Worm (Caenorhabditis elegans): ENCODE data around the gene F22B5.6.
"Not testable (repeated sequence)": the region's sequence is repeated elsewhere in the genome, so short reads cannot be mapped to it uniquely, and the experiment has no call there.

The F22B5.6 gene

DNA sequence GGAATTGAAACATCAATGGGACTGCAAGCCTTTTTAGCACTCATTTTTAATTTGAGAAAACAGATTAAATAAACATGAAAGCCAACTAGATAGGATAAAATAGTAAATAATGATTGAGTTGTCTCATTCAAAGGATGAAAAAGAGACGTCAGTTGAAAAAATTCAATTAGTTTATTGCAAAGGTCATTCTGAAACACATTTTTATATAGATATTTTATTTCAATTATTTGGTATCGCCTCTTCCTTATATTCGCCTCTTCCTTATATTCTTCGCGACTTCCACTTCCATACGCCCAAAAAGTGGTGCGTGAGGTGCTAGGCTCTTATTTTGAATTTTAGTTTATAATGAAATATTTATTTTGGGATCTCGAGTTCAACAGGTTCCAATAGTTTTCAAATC lies 21.0 kb downstream of the F22B5.6 start, which contains the start of gene acp-4:
acp-4 (minus strand) TSS at position 101 of the 400 bp plus-strand sequence.
- no peak for TF ChIP-seq ama-1 (optimal IDR thresholded peaks at IDR 0.05)
- no peak for TF ChIP-seq tra-4 (tag; optimal IDR thresholded peaks at IDR 0.05)
- no peak for TF ChIP-seq B0310.2 (tag; optimal IDR thresholded peaks at IDR 0.05)
- TF ChIP-seq aly-1 (tag; optimal IDR thresholded peaks at IDR 0.05), result no peak
- no peak for TF ChIP-seq pes-1 (GFP tag; IDR thresholded peaks at IDR 0.05)
- no peak for TF ChIP-seq scrt-1 (GFP tag; IDR thresholded peaks at IDR 0.05)

DNA sequence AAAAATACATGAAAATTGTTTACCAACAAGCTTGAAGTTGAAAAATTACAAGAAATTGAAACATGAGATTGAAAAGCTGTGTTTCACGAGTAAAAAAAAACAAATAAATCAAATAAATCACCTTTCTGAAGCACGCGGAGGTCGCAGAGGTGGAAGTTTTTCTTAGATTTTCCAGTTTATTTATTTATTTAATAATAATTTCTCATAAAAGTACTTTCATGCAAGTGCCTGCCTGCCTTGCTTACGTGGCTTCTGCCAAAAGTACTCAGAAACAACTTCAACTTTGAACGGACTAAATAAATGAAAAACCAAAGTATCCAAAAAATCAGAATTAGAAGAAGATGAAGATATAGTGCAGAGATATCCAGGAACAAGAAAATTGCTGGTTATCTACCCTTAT lies 24.0 kb downstream of the F22B5.6 start, which contains the start of gene acp-2:
acp-2 (minus strand) TSS at position 101 of the 400 bp plus-strand sequence.
- TF ChIP-seq tbx-11 (GFP tag; IDR thresholded peaks at IDR 0.05), result no peak
- no peak for TF ChIP-seq tra-4 (tag; optimal IDR thresholded peaks at IDR 0.05)
- no peak for TF ChIP-seq hnd-1 (tag; optimal IDR thresholded peaks at IDR 0.05)
- no peak for TF ChIP-seq hmg-4 (GFP tag; optimal IDR thresholded peaks at IDR 0.05)
- TF ChIP-seq aly-1 (tag; optimal IDR thresholded peaks at IDR 0.05), result no peak
- no peak for TF ChIP-seq ceh-13 (GFP tag; optimal IDR thresholded peaks at IDR 0.05)
- no peak for TF ChIP-seq ets-7 (tag; optimal IDR thresholded peaks at IDR 0.05)
- TF ChIP-seq sea-1 (GFP tag; conservative IDR thresholded peaks at IDR 0.05), result no peak
- no peak for TF ChIP-seq flt-1 (GFP tag; IDR thresholded peaks at IDR 0.05)
- TF ChIP-seq ama-1 (optimal IDR thresholded peaks at IDR 0.05), result no peak
- TF ChIP-seq B0310.2 (tag; optimal IDR thresholded peaks at IDR 0.05), result no peak
- TF ChIP-seq scrt-1 (GFP tag; IDR thresholded peaks at IDR 0.05), result no peak

DNA sequence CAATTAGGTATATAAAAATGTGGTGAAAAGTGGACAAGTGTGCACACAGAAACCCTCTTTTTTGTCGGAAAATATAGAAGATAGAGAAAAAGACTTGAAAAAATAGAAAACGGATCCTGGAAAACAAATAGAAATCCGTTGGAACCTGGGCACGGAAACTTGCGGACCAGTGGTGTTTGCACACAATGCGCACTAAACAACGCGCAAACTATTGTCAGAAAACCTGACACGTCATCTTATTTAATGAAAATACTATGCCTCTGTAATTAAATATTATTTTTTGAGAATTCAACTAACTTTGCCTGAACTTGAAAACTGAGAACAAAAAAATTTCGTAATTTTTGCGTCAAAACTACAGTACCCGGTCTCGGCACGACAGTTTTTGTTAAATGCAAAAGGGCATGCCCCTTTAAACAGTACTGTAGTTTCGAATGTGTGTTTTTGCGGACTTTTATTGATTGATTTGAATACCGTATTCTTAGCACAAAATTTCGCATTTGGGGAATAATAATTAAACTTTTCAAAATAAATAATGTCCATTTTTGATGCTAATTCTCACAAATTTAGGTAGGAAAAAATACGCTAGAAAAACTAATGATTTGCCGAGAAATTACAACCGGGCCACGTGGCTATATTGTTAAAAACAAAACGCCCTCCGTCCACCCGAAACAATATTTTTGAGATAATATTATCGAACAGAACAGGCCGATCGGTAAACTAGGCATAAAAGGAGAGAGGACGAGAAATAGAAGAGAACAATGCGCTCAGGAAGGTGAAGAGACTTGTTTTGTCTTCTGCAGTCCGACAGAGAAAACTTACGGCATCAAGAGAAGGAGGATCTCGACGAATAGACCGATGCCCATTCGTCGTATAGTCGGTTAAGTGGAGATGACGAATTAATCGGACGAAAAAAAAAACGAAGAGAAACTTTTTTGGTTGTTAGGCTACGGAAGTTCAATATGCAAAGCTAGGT lies 26.8 kb downstream of the F22B5.6 start:
- TF ChIP-seq sea-1 (GFP tag; conservative IDR thresholded peaks at IDR 0.05), result no peak
- no peak for TF ChIP-seq F13C5.2 (tag; optimal IDR thresholded peaks at IDR 0.05)
- no peak for TF ChIP-seq ceh-13 (GFP tag; optimal IDR thresholded peaks at IDR 0.05)
- no peak for TF ChIP-seq scrt-1 (GFP tag; IDR thresholded peaks at IDR 0.05)
- TF ChIP-seq hmg-4 (GFP tag; optimal IDR thresholded peaks at IDR 0.05), result no peak
- TF ChIP-seq tbx-37 (GFP tag; conservative IDR thresholded peaks at IDR 0.05), result no peak
- no peak for TF ChIP-seq B0310.2 (tag; optimal IDR thresholded peaks at IDR 0.05)
- no peak for TF ChIP-seq ets-7 (tag; optimal IDR thresholded peaks at IDR 0.05)
- TF ChIP-seq tra-4 (tag; optimal IDR thresholded peaks at IDR 0.05), result no peak
- no peak for TF ChIP-seq tbx-11 (GFP tag; IDR thresholded peaks at IDR 0.05)

DNA sequence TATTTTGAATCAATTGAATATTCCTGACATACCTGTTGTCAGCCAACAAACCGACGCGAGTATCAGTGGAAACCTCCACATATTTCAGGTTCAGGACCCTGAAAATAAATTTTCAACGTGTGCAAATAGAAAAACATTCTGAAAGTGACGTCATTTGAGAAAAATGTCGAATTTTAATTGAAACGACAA lies 27.3 kb downstream of the F22B5.6 start, which contains the start of gene F14E5.2:
F14E5.2 (minus strand) TSS at position 101 of the 189 bp plus-strand sequence.
- TF ChIP-seq ets-7 (tag; optimal IDR thresholded peaks at IDR 0.05) (no peak), tbx-11 (GFP tag; IDR thresholded peaks at IDR 0.05) (no peak), hnd-1 (tag; optimal IDR thresholded peaks at IDR 0.05) (no peak), pes-1 (GFP tag; IDR thresholded peaks at IDR 0.05) (no peak), aly-1 (tag; optimal IDR thresholded peaks at IDR 0.05) (no peak), scrt-1 (GFP tag; IDR thresholded peaks at IDR 0.05) (no peak), tra-4 (tag; optimal IDR thresholded peaks at IDR 0.05) (no peak), sea-1 (GFP tag; conservative IDR thresholded peaks at IDR 0.05) (no peak), ceh-36 (tag; optimal IDR thresholded peaks at IDR 0.05) (no peak), flt-1 (GFP tag; IDR thresholded peaks at IDR 0.05) (no peak), B0310.2 (tag; optimal IDR thresholded peaks at IDR 0.05) (no peak), hmbx-1 (tag; optimal IDR thresholded peaks at IDR 0.05) (no peak), ceh-13 (GFP tag; optimal IDR thresholded peaks at IDR 0.05) (no peak), ama-1 (optimal IDR thresholded peaks at IDR 0.05) (no peak), hmg-4 (GFP tag; optimal IDR thresholded peaks at IDR 0.05) (no peak), tbx-37 (GFP tag; conservative IDR thresholded peaks at IDR 0.05) (no peak), F13C5.2 (tag; optimal IDR thresholded peaks at IDR 0.05) (no peak)

DNA sequence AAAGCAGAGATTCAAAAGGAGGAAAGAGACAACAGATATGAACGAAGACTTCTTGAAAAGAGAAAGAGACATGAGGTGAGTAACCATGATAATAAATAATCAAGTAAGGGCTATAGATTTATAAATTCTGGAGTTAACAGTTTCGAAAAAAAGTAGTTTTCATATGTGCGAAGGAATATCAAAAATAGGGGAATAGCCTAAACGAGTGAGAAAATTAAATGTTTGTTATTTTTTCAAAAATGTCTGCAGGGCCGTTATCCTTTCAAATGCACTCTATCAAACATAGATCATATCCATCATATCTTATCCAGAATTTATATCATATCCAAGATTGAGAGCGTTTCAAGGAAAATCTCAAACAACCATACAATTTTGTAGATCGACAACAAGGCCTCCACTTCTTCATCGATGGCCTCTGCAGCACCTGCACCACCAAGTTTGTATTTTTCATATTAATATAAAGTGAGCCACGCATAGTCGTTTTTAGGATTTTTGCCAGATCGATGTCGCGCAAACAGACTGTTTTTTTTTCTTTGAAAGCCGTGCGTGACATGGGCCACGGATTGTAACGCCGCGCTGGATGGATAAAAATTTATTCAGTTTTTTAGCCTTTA lies 35.1 kb downstream of the F22B5.6 start:
- TF ChIP-seq F13C5.2 (tag; optimal IDR thresholded peaks at IDR 0.05) (no peak), scrt-1 (GFP tag; IDR thresholded peaks at IDR 0.05) (no peak), ceh-36 (tag; optimal IDR thresholded peaks at IDR 0.05) (no peak), tra-4 (tag; optimal IDR thresholded peaks at IDR 0.05) (no peak), sea-1 (GFP tag; conservative IDR thresholded peaks at IDR 0.05) (no peak), ets-7 (tag; optimal IDR thresholded peaks at IDR 0.05) (no peak), aly-1 (tag; optimal IDR thresholded peaks at IDR 0.05) (no peak), tbx-11 (GFP tag; IDR thresholded peaks at IDR 0.05) (no peak), flt-1 (GFP tag; IDR thresholded peaks at IDR 0.05) (no peak), ceh-13 (GFP tag; optimal IDR thresholded peaks at IDR 0.05) (no peak), B0310.2 (tag; optimal IDR thresholded peaks at IDR 0.05) (no peak), pes-1 (GFP tag; IDR thresholded peaks at IDR 0.05) (no peak), hnd-1 (tag; optimal IDR thresholded peaks at IDR 0.05) (no peak), tbx-37 (GFP tag; conservative IDR thresholded peaks at IDR 0.05) (no peak), hmg-4 (GFP tag; optimal IDR thresholded peaks at IDR 0.05) (no peak), hmbx-1 (tag; optimal IDR thresholded peaks at IDR 0.05) (no peak)

DNA sequence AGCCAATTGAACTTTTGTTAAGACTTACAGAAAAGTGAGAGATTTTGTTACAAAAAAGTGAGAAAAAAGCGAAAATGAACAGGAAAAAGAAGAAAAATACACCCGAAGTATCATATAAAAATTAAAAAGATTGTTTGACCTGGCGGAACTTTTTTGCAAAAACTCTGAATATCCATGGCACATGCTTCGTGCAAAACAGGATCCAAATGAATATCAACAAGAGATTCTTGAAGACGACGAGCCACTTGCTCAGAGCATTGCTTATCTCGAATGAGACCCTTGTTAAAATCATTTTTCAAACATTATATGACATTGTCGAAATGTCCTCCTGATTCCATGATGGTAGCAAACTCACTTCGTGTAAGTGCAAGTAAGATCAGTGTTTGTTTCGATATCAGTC lies 36.2 kb downstream of the F22B5.6 start, which contains the start of gene F14E5.8:
F14E5.8 (plus strand) TSS at position 301 of the 400 bp plus-strand sequence.
- TF ChIP-seq hnd-1 (tag; optimal IDR thresholded peaks at IDR 0.05); flt-1 (GFP tag; IDR thresholded peaks at IDR 0.05); tra-4 (tag; optimal IDR thresholded peaks at IDR 0.05): not testable (repeated sequence)

- TF ChIP-seq ets-7 (tag; optimal IDR thresholded peaks at IDR 0.05) (no peak), tra-4 (tag; optimal IDR thresholded peaks at IDR 0.05) (no peak), hmg-4 (GFP tag; optimal IDR thresholded peaks at IDR 0.05) (no peak), aly-1 (tag; optimal IDR thresholded peaks at IDR 0.05) (no peak), ceh-13 (GFP tag; optimal IDR thresholded peaks at IDR 0.05) (no peak), scrt-1 (GFP tag; IDR thresholded peaks at IDR 0.05) (no peak)
Measured at ce11 chrII:8419015-8419414, 37.0 kb downstream of the F22B5.6 start.
